Fruit fly (Drosophila melanogaster) whole organism, embryonic: ENCODE results near the gene pasi2.

ENCODE experiments used
- Bgb ChIP-seq: fragments of 200-800 bp; sonication (Bioruptor generic); IDR thresholded peaks from 2 replicates; pipeline ENCODE4 v1.3.6; 2022; ENCODE audit warnings: missing biosample characterization, missing genetic modification characterization; ENCODE audit not compliant: partially characterized antibody
- CG11723 ChIP-seq: fragments of 200-800 bp; sonication (Bioruptor generic); optimal IDR thresholded peaks from 2 replicates; lab custom pipeline; 2017; ENCODE audit warnings: missing biosample characterization, mild to moderate bottlenecking, missing genetic modification characterization
- CG13287 ChIP-seq: fragments of 200-800 bp; sonication (Bioruptor generic); IDR thresholded peaks from 2 replicates; pipeline ENCODE4 v1.3.6; 2022; ENCODE audit warnings: missing biosample characterization, missing genetic modification characterization; ENCODE audit not compliant: partially characterized antibody
- CG15479 ChIP-seq: fragments of 200-800 bp; sonication (Bioruptor generic); optimal IDR thresholded peaks from 3 replicates; lab custom pipeline; 2019; ENCODE audit warnings: missing biosample characterization, mild to moderate bottlenecking, missing genetic modification characterization, moderate library complexity
- CG15601 ChIP-seq: fragments of 200-800 bp; sonication (Bioruptor generic); optimal IDR thresholded peaks from 3 replicates; lab custom pipeline; 2019; ENCODE audit warnings: missing biosample characterization, mild to moderate bottlenecking, missing genetic modification characterization, moderate library complexity
- CG16813 ChIP-seq: fragments of 200-800 bp; sonication (Bioruptor generic); IDR thresholded peaks from 3 replicates; pipeline ENCODE4 v1.3.6; 2022; ENCODE audit warnings: missing biosample characterization, missing genetic modification characterization; ENCODE audit not compliant: partially characterized antibody
- CG16815 ChIP-seq: fragments of 200-800 bp; sonication (Bioruptor generic); optimal IDR thresholded peaks from 3 replicates; lab custom pipeline; 2017; ENCODE audit warnings: missing biosample characterization, mild to moderate bottlenecking, missing genetic modification characterization
- CG17802 ChIP-seq: fragments of 200-800 bp; sonication (Bioruptor generic); optimal IDR thresholded peaks from 2 replicates; lab custom pipeline; 2018; ENCODE audit warnings: missing biosample characterization, mild to moderate bottlenecking, missing genetic modification characterization, moderate library complexity
- CG2199 ChIP-seq: fragments of 200-800 bp; sonication (Bioruptor generic); IDR thresholded peaks from 3 replicates; pipeline ENCODE4 v1.3.6; 2022; ENCODE audit warnings: missing biosample characterization, missing genetic modification characterization
- CG31388 ChIP-seq: fragments of 200-800 bp; sonication (Bioruptor generic); optimal IDR thresholded peaks from 2 replicates; lab custom pipeline; 2016; ENCODE audit warnings: missing biosample characterization, missing genetic modification characterization
- CG3281 ChIP-seq: fragments of 200-800 bp; sonication (Bioruptor generic); optimal IDR thresholded peaks from 3 replicates; lab custom pipeline; 2017; ENCODE audit warnings: missing biosample characterization, mild to moderate bottlenecking, missing genetic modification characterization
- CG42726 ChIP-seq: fragments of 200-800 bp; sonication (Bioruptor generic); IDR thresholded peaks from 2 replicates; pipeline ENCODE4 v1.3.6; 2022; ENCODE audit warnings: missing biosample characterization, missing genetic modification characterization; ENCODE audit not compliant: partially characterized antibody
- CG7786 ChIP-seq: fragments of 200-800 bp; sonication (Bioruptor generic); optimal IDR thresholded peaks from 2 replicates; lab custom pipeline; 2016; ENCODE audit warnings: missing biosample characterization, missing genetic modification characterization
- CkIIα-i1 ChIP-seq: fragments of 200-800 bp; sonication (Bioruptor generic); IDR thresholded peaks from 2 replicates; pipeline ENCODE4 v1.3.6; 2022; ENCODE audit warnings: missing biosample characterization, missing genetic modification characterization
- HHEX ChIP-seq: fragments of 200-800 bp; sonication (Bioruptor generic); optimal IDR thresholded peaks from 3 replicates; lab custom pipeline; 2017; ENCODE audit warnings: missing biosample characterization, mild to moderate bottlenecking, missing genetic modification characterization, missing genetic modification reagents
- Hmr ChIP-seq: fragments of 200-800 bp; sonication (Bioruptor generic); optimal IDR thresholded peaks from 3 replicates; lab custom pipeline; 2017; ENCODE audit warnings: mild to moderate bottlenecking, missing biosample characterization, missing genetic modification reagents, missing genetic modification characterization
- Hr78 ChIP-seq, 2 experiments: fragments of 200-800 bp in 1 of 2; fragments of >200 bp in 1 of 2; sonication (Bioruptor generic) in 1 of 2; optimal IDR thresholded peaks; 2 replicates each; lab custom pipeline; 2017 to 2019; ENCODE audit warnings: missing biosample characterization in 2 of 2, missing genetic modification characterization in 2 of 2, mild to moderate bottlenecking in 1 of 2, moderate library complexity in 1 of 2
- Med ChIP-seq: fragments of 200-800 bp; sonication (Bioruptor generic); peaks from one replicate; lab custom pipeline; 2016; ENCODE audit warnings: missing biosample characterization, missing genetic modification characterization, mild to moderate bottlenecking, inconsistent platforms, moderate library complexity
- NFAT ChIP-seq: fragments of 200-800 bp; sonication (Bioruptor generic); IDR thresholded peaks from 2 replicates; pipeline ENCODE4 v1.3.6; 2022; ENCODE audit warnings: missing biosample characterization, missing genetic modification characterization
- Ptx1 ChIP-seq: fragments of 200-800 bp; sonication (Bioruptor generic); IDR thresholded peaks from 2 replicates; pipeline ENCODE4 v1.3.6; 2022; ENCODE audit warnings: missing biosample characterization, missing genetic modification characterization
- Rx ChIP-seq: fragments of 200-800 bp; sonication (Bioruptor generic); IDR thresholded peaks from 2 replicates; pipeline ENCODE4 v1.3.6; 2022; ENCODE audit warnings: missing biosample characterization, missing genetic modification characterization
- Sox102F ChIP-seq: fragments of 200-800 bp; sonication (Bioruptor generic); optimal IDR thresholded peaks from 2 replicates; lab custom pipeline; 2018; ENCODE audit warnings: missing biosample characterization, mild to moderate bottlenecking, missing genetic modification characterization, moderate library complexity
- Ssrp ChIP-seq: fragments of 200-800 bp; sonication (Bioruptor generic); optimal IDR thresholded peaks from 2 replicates; lab custom pipeline; 2018; ENCODE audit warnings: missing biosample characterization, mild to moderate bottlenecking, missing genetic modification characterization, moderate library complexity
- YL-1 ChIP-seq: fragments of 200-800 bp; sonication (Bioruptor generic); optimal IDR thresholded peaks from 3 replicates; lab custom pipeline; 2017; ENCODE audit warnings: missing biosample characterization, mild to moderate bottlenecking, missing genetic modification characterization
- ac ChIP-seq: fragments of 200-800 bp; sonication (Bioruptor generic); optimal IDR thresholded peaks from 3 replicates; lab custom pipeline; 2017; ENCODE audit warnings: missing biosample characterization, mild to moderate bottlenecking, missing genetic modification characterization
- az2 ChIP-seq: fragments of 200-800 bp; sonication (Bioruptor generic); optimal IDR thresholded peaks from 3 replicates; lab custom pipeline; 2016; ENCODE audit warnings: missing biosample characterization, missing genetic modification characterization
- danr ChIP-seq: fragments of 200-800 bp; sonication (Bioruptor generic); IDR thresholded peaks from 2 replicates; pipeline ENCODE4 v1.3.6; 2022; ENCODE audit warnings: missing biosample characterization, missing genetic modification characterization
- dm ChIP-seq: fragments of 200-800 bp; sonication (Bioruptor generic); optimal IDR thresholded peaks from 3 replicates; lab custom pipeline; 2016; ENCODE audit warnings: missing biosample characterization, missing genetic modification characterization
- hb ChIP-seq: fragments of 200-800 bp; sonication (Bioruptor generic); IDR thresholded peaks from 3 replicates; pipeline ENCODE4 v1.3.6; 2022; ENCODE audit warnings: missing biosample characterization, missing genetic modification characterization; ENCODE audit not compliant: partially characterized antibody
- her ChIP-seq: fragments of 200-800 bp; sonication (Bioruptor generic); optimal IDR thresholded peaks from 2 replicates; lab custom pipeline; 2016; ENCODE audit warnings: missing biosample characterization, missing genetic modification characterization
- hkb ChIP-seq, 2 experiments: fragments of 200-800 bp in 1 of 2; fragments of >200 bp in 1 of 2; sonication (Bioruptor generic) in 1 of 2; IDR thresholded peaks in 1 of 2; optimal IDR thresholded peaks in 1 of 2; 2 replicates each; pipeline versions ENCODE4 v1.3.6 to Lab custom; 2017 to 2022; ENCODE audit warnings: missing biosample characterization in 1 of 2, missing genetic modification characterization in 1 of 2
- jing ChIP-seq: fragments of 200-800 bp; sonication (Bioruptor generic); optimal IDR thresholded peaks from 2 replicates; lab custom pipeline; 2018; ENCODE audit warnings: missing biosample characterization, mild to moderate bottlenecking, missing genetic modification characterization
- kah ChIP-seq: fragments of 200-800 bp; sonication (Bioruptor generic); optimal IDR thresholded peaks from 2 replicates; lab custom pipeline; 2018; ENCODE audit warnings: missing biosample characterization, mild to moderate bottlenecking, missing genetic modification characterization
- lab ChIP-seq: fragments of 200-800 bp; sonication (Bioruptor generic); optimal IDR thresholded peaks from 3 replicates; lab custom pipeline; 2017; ENCODE audit warnings: missing biosample characterization, missing genetic modification characterization, mild to moderate bottlenecking, moderate library complexity, missing genetic modification reagents
- lov ChIP-seq, 2 experiments: fragments of 200-800 bp in 1 of 2; fragments of >200 bp in 1 of 2; sonication (Bioruptor generic) in 1 of 2; IDR thresholded peaks in 1 of 2; optimal IDR thresholded peaks in 1 of 2; 2 replicates in 1 of 2; 3 replicates in 1 of 2; pipeline versions ENCODE4 v1.3.6 to Lab custom; 2017 to 2022; ENCODE audit warnings: missing biosample characterization in 1 of 2, missing genetic modification characterization in 1 of 2
- onecut ChIP-seq: fragments of 200-800 bp; sonication (Bioruptor generic); IDR thresholded peaks from 2 replicates; pipeline ENCODE4 v1.3.6; 2022; ENCODE audit warnings: missing biosample characterization, missing genetic modification characterization
- phol ChIP-seq: fragments of 200-800 bp; sonication (Bioruptor generic); optimal IDR thresholded peaks from 3 replicates; lab custom pipeline; 2018; ENCODE audit warnings: missing biosample characterization, mild to moderate bottlenecking, missing genetic modification characterization, moderate library complexity
- prd ChIP-seq, 3 experiments: fragments of >200 bp in 2 of 3; fragments of 200-800 bp in 1 of 3; sonication (Bioruptor generic) in 1 of 3; optimal IDR thresholded peaks in 2 of 3; IDR thresholded peaks in 1 of 3; 2 replicates in 2 of 3; 3 replicates in 1 of 3; pipeline versions ENCODE4 v1.3.6 to Lab custom; 2017 to 2022; ENCODE audit warnings: missing biosample characterization in 1 of 3, missing genetic modification characterization in 1 of 3
- row ChIP-seq: fragments of 200-800 bp; sonication (Bioruptor generic); IDR thresholded peaks from 3 replicates; pipeline ENCODE4 v1.3.6; 2022; ENCODE audit warnings: missing biosample characterization, missing genetic modification characterization
- run ChIP-seq: fragments of 200-800 bp; sonication (Bioruptor generic); optimal IDR thresholded peaks from 3 replicates; lab custom pipeline; 2018; ENCODE audit warnings: missing biosample characterization, mild to moderate bottlenecking, missing genetic modification characterization
- sim ChIP-seq: fragments of 200-800 bp; sonication (Bioruptor generic); IDR thresholded peaks from 2 replicates; pipeline ENCODE4 v1.3.6; 2022; ENCODE audit warnings: missing biosample characterization, missing genetic modification characterization
- tll ChIP-seq, 2 experiments: fragments of 200-800 bp in 1 of 2; fragments of >200 bp in 1 of 2; sonication (Bioruptor generic) in 1 of 2; optimal IDR thresholded peaks; 2 replicates each; lab custom pipeline; 2017 to 2019; ENCODE audit warnings: missing biosample characterization in 2 of 2, missing genetic modification characterization in 2 of 2, mild to moderate bottlenecking in 1 of 2, moderate library complexity in 1 of 2
- toy ChIP-seq: fragments of 200-800 bp; sonication (Bioruptor generic); IDR thresholded peaks from 2 replicates; pipeline ENCODE4 v1.3.6; 2022; ENCODE audit warnings: missing biosample characterization, missing genetic modification characterization
- tup ChIP-seq: fragments of 200-800 bp; sonication (Bioruptor generic); optimal IDR thresholded peaks from 2 replicates; lab custom pipeline; 2016; ENCODE audit warnings: missing biosample characterization, mild to moderate bottlenecking, missing genetic modification characterization, moderate library complexity
- vnd ChIP-seq: fragments of 200-800 bp; sonication (Bioruptor generic); IDR thresholded peaks from 3 replicates; pipeline ENCODE4 v1.3.6; 2022; ENCODE audit warnings: missing biosample characterization, missing genetic modification characterization; ENCODE audit not compliant: partially characterized antibody
- zf30C ChIP-seq: fragments of 200-800 bp; sonication (Bioruptor generic); optimal IDR thresholded peaks from 3 replicates; lab custom pipeline; 2018; ENCODE audit warnings: missing biosample characterization, mild to moderate bottlenecking, missing genetic modification characterization

pasi2 gene

DNA sequence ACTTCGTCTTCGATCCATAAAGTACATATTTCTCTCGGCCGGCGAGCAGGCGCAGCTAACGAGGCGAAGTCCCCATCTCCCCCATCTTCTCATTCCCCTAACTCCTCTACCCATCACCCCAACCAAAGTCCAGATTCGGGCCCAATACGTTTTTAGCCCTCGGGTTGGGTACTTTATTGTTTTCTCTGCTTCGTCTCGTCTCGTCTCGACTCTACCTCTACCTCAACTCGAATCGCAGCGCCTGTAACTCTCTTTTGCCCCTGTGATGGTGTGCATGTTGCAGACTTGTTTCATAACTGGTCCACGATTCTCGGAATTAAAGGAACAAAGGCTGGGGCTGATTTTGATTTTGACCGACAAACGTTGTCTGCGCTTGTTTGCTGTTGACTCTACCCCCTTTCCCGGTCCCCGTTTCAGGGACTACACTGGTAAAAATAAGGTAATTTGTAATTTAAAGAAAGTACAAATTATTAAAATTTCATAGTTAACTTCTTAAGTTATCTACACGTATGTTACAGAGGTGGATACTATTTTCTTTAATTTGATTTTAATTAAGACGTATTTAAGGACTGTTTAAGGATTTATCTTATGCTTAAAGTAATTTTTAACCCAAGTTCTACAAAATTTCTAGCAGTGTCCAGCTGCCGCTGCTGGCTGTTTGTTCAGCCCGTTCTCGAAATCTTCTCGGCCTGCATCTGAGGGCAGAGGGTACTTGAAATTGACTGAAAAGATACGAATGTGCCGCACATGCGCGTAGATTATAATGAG is 43.9 kb downstream of the pasi2 start (continued):
- TF ChIP-seq jing (GFP tag; lab: Kevin White, UChicago) (no peak), hb (GFP tag; lab: Robert Waterston, UW) (no peak), CG2199 (GFP tag; lab: Robert Waterston, UW) (no peak), phol (tag; lab: Kevin White, UChicago) (peak; percentile 76), Rx (GFP tag; lab: Robert Waterston, UW) (no peak), CG11723 (GFP tag; lab: Kevin White, UChicago) (peak; percentile 20), prd (optimal IDR thresholded peaks at IDR 0.05; lab: Kevin White, UChicago) (no peak), prd (GFP tag; IDR thresholded peaks at IDR 0.05; lab: Robert Waterston, UW) (peak; percentile 79; the same call in 2 of the 3 replicates), CG15601 (tag; lab: Kevin White, UChicago) (peak; percentile 78), toy (GFP tag; lab: Robert Waterston, UW) (no peak), CG16815 (GFP tag; lab: Kevin White, UChicago) (peak; percentile 67), Med (GFP tag; lab: Kevin White, UChicago) (peak; percentile 88), sim (GFP tag; lab: Robert Waterston, UW) (no peak), CkIIα-i1 (no peak), vnd (0 out of 3 replicates have a peak, but pooled peaks have one; percentile 24), dm (no peak), HHEX (GFP tag; lab: Kevin White, UChicago) (peak; percentile 25), CG31388 (GFP tag; lab: Kevin White, UChicago) (no peak), tll (GFP tag; optimal IDR thresholded peaks at IDR 0.05; lab: Kevin White, UChicago) (peak in 1 of 2 experiments; percentile 81), onecut (GFP tag; lab: Robert Waterston, UW) (no peak), NFAT (no peak), kah (no peak), az2 (GFP tag; lab: Kevin White, UChicago) (peak; percentile 57), her (GFP tag; lab: Kevin White, UChicago) (no peak), Bgb (GFP tag; lab: Robert Waterston, UW) (no peak), lab (GFP tag; lab: Kevin White, UChicago) (peak; percentile 27), hkb (optimal IDR thresholded peaks at IDR 0.05; lab: Kevin White, UChicago) (no peak), hkb (GFP tag; IDR thresholded peaks at IDR 0.05; lab: Robert Waterston, UW) (peak; percentile 24; the same call in 1 of the 2 replicates), Sox102F (no peak), CG17802 (tag; lab: Kevin White, UChicago) (peak; percentile 24), danr (GFP tag; lab: Robert Waterston, UW) (no peak), Hr78 (GFP tag; optimal IDR thresholded peaks at IDR 0.05; lab: Kevin White, UChicago) (peak in 1 of 2 experiments; percentile 54), lov (optimal IDR thresholded peaks at IDR 0.05; lab: Kevin White, UChicago) (no peak), lov (GFP tag; IDR thresholded peaks at IDR 0.05; lab: Robert Waterston, UW) (0 out of 3 replicates have a peak, but pooled peaks have one; percentile 37), CG3281 (peak; percentile 20), Ptx1 (peak; percentile 21; the same call in 1 of the 2 replicates), YL-1 (GFP tag; lab: Kevin White, UChicago) (no peak), CG13287 (GFP tag; lab: Robert Waterston, UW) (no peak), run (tag; lab: Kevin White, UChicago) (no peak), CG16813 (GFP tag; lab: Robert Waterston, UW) (no peak), CG7786 (no peak), Ssrp (peak; percentile 61), row (GFP tag; lab: Robert Waterston, UW) (peak; percentile 68), CG42726 (GFP tag; lab: Robert Waterston, UW) (no peak), zf30C (GFP tag; lab: Kevin White, UChicago) (peak; percentile 95), ac (GFP tag; lab: Kevin White, UChicago) (peak; percentile 65), Hmr (GFP tag; lab: Kevin White, UChicago) (no peak), tup (GFP tag; lab: Kevin White, UChicago) (no peak), CG15479 (peak; percentile 75)
